Fruit fly (Drosophila melanogaster): Measurements from ENCODE around the gene CG13843.

- peak; percentile 21 for TF ChIP-seq CG11902 (GFP tag; optimal IDR thresholded peaks at IDR 0.05)
- peak; percentile 53 for TF ChIP-seq esn (GFP tag; optimal IDR thresholded peaks at IDR 0.05)
- TF ChIP-seq salr (GFP tag; optimal IDR thresholded peaks at IDR 0.05) = no peak
- TF ChIP-seq CG15336 (GFP tag; IDR thresholded peaks at IDR 0.05) = peak; percentile 37; the same call in 1 of the 2 replicates
- TF ChIP-seq dsx (GFP tag; optimal IDR thresholded peaks at IDR 0.05; ENCODE audit: poor library complexity, severe bottlenecking) = peak; percentile 50
- TF ChIP-seq Eip75B (GFP tag; optimal IDR thresholded peaks at IDR 0.05) = peak; percentile 32
- peak; percentile 57 for TF ChIP-seq CG6854 (GFP tag; optimal IDR thresholded peaks at IDR 0.05)
- peak; percentile 47; the same call in 1 of the 3 replicates for TF ChIP-seq CG8119 (GFP tag; IDR thresholded peaks at IDR 0.05)
- TF ChIP-seq Gug (GFP tag; IDR thresholded peaks at IDR 0.05) = no peak
- TF ChIP-seq Eip78C (GFP tag) = peak; percentile 78
- TF ChIP-seq CG10669 (GFP tag; optimal IDR thresholded peaks at IDR 0.05) = no peak
- no peak for TF ChIP-seq dac (GFP tag; optimal IDR thresholded peaks at IDR 0.05)
- peak; percentile 53 for TF ChIP-seq Hr4 (GFP tag; optimal IDR thresholded peaks at IDR 0.05)
- TF ChIP-seq CG10631 (GFP tag; optimal IDR thresholded peaks at IDR 0.05) = no peak
Measured at dm6 chr3R:22587419-22587963, 21.8 kb upstream of the CG13843 start, which contains the start of gene Efa6.

All from whole organism, prepupa.